Worm (Caenorhabditis elegans) whole organism, L3 larva: ENCODE data around the gene C16A11.5.

Experiments
- aly-2 ChIP-seq: fragments of 150-350 bp; optimal IDR thresholded peaks from 2 replicates; lab custom pipeline; 2014; ENCODE audit warnings: missing biosample characterization, missing genetic modification characterization
- ama-1 ChIP-seq: fragments of 150-350 bp; optimal IDR thresholded peaks from 2 replicates; lab custom pipeline; 2018
- ceh-28 ChIP-seq: fragments of 150-350 bp; optimal IDR thresholded peaks from 2 replicates; lab custom pipeline; 2014; ENCODE audit warnings: missing biosample characterization, missing genetic modification reagents, missing genetic modification characterization
- ceh-82 ChIP-seq: fragments of 150-350 bp; optimal IDR thresholded peaks from 2 replicates; lab custom pipeline; 2014; ENCODE audit warnings: missing biosample characterization, missing genetic modification characterization
- ceh-9 ChIP-seq: sonication (generic microtip); optimal IDR thresholded peaks from 2 replicates; lab custom pipeline; 2018; ENCODE audit warnings: missing biosample characterization, missing genetic modification characterization
- daf-12 ChIP-seq: fragments of 150-350 bp; optimal IDR thresholded peaks from 2 replicates; lab custom pipeline; 2014; ENCODE audit warnings: missing biosample characterization, missing genetic modification reagents, missing genetic modification characterization
- egl-27 ChIP-seq: sonication (generic microtip); optimal IDR thresholded peaks from 4 replicates; lab custom pipeline; 2017; ENCODE audit warnings: missing biosample characterization, missing genetic modification reagents, missing genetic modification characterization
- egl-5 ChIP-seq: fragments of 150-350 bp; optimal IDR thresholded peaks from 2 replicates; lab custom pipeline; 2017; ENCODE audit warnings: missing biosample characterization, missing genetic modification reagents, missing genetic modification characterization, inconsistent platforms
- elt-1 ChIP-seq: fragments of 150-350 bp; optimal IDR thresholded peaks from 2 replicates; lab custom pipeline; 2014; ENCODE audit warnings: missing biosample characterization, missing genetic modification characterization
- eor-1 ChIP-seq, 2 experiments: fragments of 150-350 bp; optimal IDR thresholded peaks; 2 replicates each; lab custom pipeline; 2014 to 2018; ENCODE audit warnings: missing biosample characterization in 2 of 2, missing genetic modification characterization in 2 of 2
- fkh-10 ChIP-seq: sonication (generic microtip); optimal IDR thresholded peaks from 2 replicates; lab custom pipeline; 2017; ENCODE audit warnings: missing biosample characterization, missing genetic modification reagents, missing genetic modification characterization
- fkh-2 ChIP-seq: fragments of 150-350 bp; optimal IDR thresholded peaks from 2 replicates; lab custom pipeline; 2014; ENCODE audit warnings: missing biosample characterization, missing genetic modification reagents, missing genetic modification characterization
- hmg-11 ChIP-seq: sonication (generic microtip); optimal IDR thresholded peaks from 2 replicates; lab custom pipeline; 2016; ENCODE audit warnings: missing genetic modification characterization, missing compliant biosample characterization
- lin-15B ChIP-seq: fragments of 150-350 bp; optimal IDR thresholded peaks from 2 replicates; lab custom pipeline; 2014; ENCODE audit warnings: missing biosample characterization, missing genetic modification characterization
- lsy-12 ChIP-seq: sonication (generic microtip); optimal IDR thresholded peaks from 2 replicates; lab custom pipeline; 2016; ENCODE audit warnings: mild to moderate bottlenecking, missing genetic modification characterization, missing compliant biosample characterization
- mml-1 ChIP-seq: fragments of 150-350 bp; sonication (generic microtip); optimal IDR thresholded peaks from 3 replicates; lab custom pipeline; 2014; ENCODE audit warnings: missing biosample characterization, missing genetic modification characterization
- nfya-1 ChIP-seq: sonication (generic microtip); optimal IDR thresholded peaks from 2 replicates; lab custom pipeline; 2017; ENCODE audit warnings: missing genetic modification characterization, mild to moderate bottlenecking, missing compliant biosample characterization, antibody characterized with exemption, moderate library complexity; ENCODE audit not compliant: insufficient read depth
- nhr-12 ChIP-seq: fragments of 150-350 bp; optimal IDR thresholded peaks from 2 replicates; lab custom pipeline; 2014; ENCODE audit warnings: missing biosample characterization, missing genetic modification characterization
- nhr-237 ChIP-seq: fragments of 150-350 bp; optimal IDR thresholded peaks from 2 replicates; lab custom pipeline; 2014; ENCODE audit warnings: missing biosample characterization, missing genetic modification characterization
- nhr-43 ChIP-seq: sonication (generic microtip); optimal IDR thresholded peaks from 2 replicates; lab custom pipeline; 2016; ENCODE audit warnings: mild to moderate bottlenecking, missing genetic modification characterization, missing compliant biosample characterization; ENCODE audit not compliant: poor library complexity, severe bottlenecking
- pha-4 ChIP-seq: fragments of 150-350 bp; optimal IDR thresholded peaks from 2 replicates; lab custom pipeline; 2014; ENCODE audit warnings: missing biosample characterization, missing genetic modification reagents, missing genetic modification characterization
- sea-2 ChIP-seq: fragments of 150-350 bp; sonication (generic microtip); optimal IDR thresholded peaks from 4 replicates; lab custom pipeline; 2014; ENCODE audit warnings: missing biosample characterization, missing genetic modification reagents, missing genetic modification characterization
- skn-1 ChIP-seq: fragments of 150-350 bp; optimal IDR thresholded peaks from 2 replicates; lab custom pipeline; 2014; ENCODE audit warnings: missing biosample characterization, missing genetic modification characterization
- snpc-4 ChIP-seq: fragments of 150-350 bp; optimal IDR thresholded peaks from 2 replicates; lab custom pipeline; 2014; ENCODE audit warnings: missing biosample characterization, missing genetic modification characterization
- unc-62 ChIP-seq: fragments of 150-350 bp; sonication (generic microtip); optimal IDR thresholded peaks from 4 replicates; lab custom pipeline; 2014; ENCODE audit warnings: missing biosample characterization, missing genetic modification reagents, missing genetic modification characterization
- zag-1 ChIP-seq: fragments of 150-350 bp; optimal IDR thresholded peaks from 2 replicates; lab custom pipeline; 2014; ENCODE audit warnings: missing biosample characterization, missing genetic modification characterization

Gene C16A11.5

ce11 chrII:4238963-4239362 is 15.9 kb downstream of the C16A11.5 start:
- TF ChIP-seq ama-1 (lab: Kevin White, UChicago) (no peak), nfya-1 (tag; lab: Kevin White, UChicago) (peak; percentile 92)

DNA sequence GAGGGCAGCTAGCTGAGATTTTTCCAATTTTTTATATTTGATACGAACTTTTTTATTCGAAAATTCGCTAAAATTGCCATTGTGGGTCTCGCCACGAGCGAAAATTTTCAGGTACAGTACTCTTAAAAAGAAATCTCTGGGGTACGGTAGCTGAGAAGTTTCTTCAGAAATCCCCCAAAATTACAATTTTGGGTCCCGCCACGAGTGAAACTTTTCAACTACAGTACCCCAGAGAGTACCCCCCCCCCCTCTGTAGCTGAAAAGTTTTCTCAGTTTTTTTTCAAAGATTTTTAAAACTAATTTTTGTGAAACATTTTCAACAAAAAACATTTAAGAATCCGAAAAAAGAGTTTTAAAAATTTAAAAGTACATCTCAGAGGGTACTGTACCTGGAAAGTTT is 21.9 kb downstream of the C16A11.5 start:
- no peak for TF ChIP-seq lsy-12 (tag; lab: Kevin White, UChicago)
- TF ChIP-seq elt-1, result no peak
- TF ChIP-seq snpc-4 (tag; lab: Kevin White, UChicago), result no peak

DNA sequence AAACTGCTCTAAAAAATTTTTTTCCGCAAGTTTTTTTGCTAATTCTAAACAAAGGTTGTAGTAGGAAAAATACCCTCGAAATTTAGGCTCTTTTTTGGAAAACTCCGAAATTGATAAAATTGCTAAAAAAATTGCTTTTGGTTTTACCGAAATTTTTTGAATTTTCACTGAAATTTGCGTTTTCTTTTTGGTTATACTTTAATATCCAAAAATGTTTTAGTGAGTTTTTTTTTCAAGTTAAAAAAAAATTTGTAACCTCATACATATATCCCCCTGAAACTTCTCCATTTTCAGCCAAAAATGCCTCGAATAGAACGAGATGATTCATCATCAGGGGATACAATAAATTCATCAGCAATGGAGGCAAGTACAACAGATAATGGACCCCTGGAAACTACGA is 23.8 kb downstream of the C16A11.5 start, which contains the start of gene gpa-11:
gpa-11 (plus strand) TSS at position 301 of the 400 bp plus-strand sequence.
- TF ChIP-seq lin-15B (no peak), fkh-10 (no peak), egl-27 (tag; lab: Kevin White, UChicago) (no peak), mml-1 (tag; lab: Kevin White, UChicago) (no peak), ceh-9 (tag; lab: Kevin White, UChicago) (no peak), eor-1 (tag; optimal IDR thresholded peaks at IDR 0.05; lab: Kevin White, UChicago) (no peak), aly-2 (tag; lab: Kevin White, UChicago) (no peak), nhr-237 (tag; lab: Kevin White, UChicago) (no peak), egl-5 (tag; lab: Kevin White, UChicago) (no peak), nhr-12 (no peak), unc-62 (GFP tag; lab: Kevin White, UChicago) (no peak), pha-4 (tag; lab: Kevin White, UChicago) (no peak), elt-1 (no peak), sea-2 (no peak), daf-12 (tag; lab: Kevin White, UChicago) (no peak), fkh-2 (tag; lab: Kevin White, UChicago) (no peak), snpc-4 (tag; lab: Kevin White, UChicago) (no peak)

DNA sequence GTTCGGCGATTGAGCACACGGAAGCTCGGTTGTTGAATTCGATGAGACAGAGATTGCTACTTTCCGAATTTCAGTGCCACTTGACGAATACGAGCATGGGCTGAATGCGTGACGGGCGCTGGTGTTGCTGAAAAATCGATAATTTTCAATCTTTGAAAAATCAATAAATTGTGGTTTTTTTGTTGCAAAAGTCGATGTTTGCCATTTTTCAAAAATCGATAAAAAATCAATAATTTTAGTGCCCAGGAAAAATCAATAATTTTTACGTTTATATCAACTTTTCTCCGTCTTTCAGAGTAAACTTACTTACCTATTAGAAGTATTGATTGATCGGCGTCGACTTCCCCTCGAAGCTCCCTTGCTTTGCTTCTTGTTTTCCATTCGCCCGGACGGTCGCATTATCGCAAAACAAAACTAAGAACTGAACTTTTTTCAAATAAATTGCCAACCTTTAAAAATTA is 33.5 kb downstream of the C16A11.5 start, which contains the start of gene C16A11.7:
C16A11.7 (minus strand) TSS at position 411 of the 461 bp plus-strand sequence.
- TF ChIP-seq ceh-28 (tag; lab: Kevin White, UChicago) (peak; percentile 93), snpc-4 (tag; lab: Kevin White, UChicago) (no peak)
- TF ChIP-seq, all 47 proteins: peak for 1

- TF ChIP-seq lsy-12 (tag; lab: Kevin White, UChicago) (no peak), elt-1 (no peak), nhr-43 (tag; lab: Kevin White, UChicago) (no peak), nhr-12 (no peak), skn-1 (tag; lab: Kevin White, UChicago) (no peak), zag-1 (no peak), ceh-82 (no peak), unc-62 (GFP tag; lab: Kevin White, UChicago) (no peak)
Observed at ce11 chrII:4258683-4259082, 35.6 kb downstream of the C16A11.5 start, which contains the start of gene clec-135. clec-135 (minus strand) TSS chrII:4258783.

DNA sequence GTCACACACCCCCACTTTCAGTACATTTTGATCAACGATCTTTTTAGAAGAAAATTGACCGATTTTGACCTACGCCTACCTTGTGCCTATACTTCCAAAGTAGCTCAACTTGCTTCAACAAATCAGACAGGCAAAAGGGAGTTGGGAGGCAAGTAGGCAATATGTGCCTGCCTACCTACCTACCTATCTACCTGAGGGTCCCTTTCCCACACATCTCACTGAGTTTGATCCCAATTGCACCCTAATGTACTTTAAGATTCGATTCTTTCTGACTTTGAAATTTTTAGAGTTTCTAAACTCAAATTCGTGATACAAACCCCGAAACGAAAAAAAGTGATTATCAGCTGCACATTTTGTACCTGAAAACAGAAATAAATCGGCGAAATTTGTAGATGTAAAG is 44.6 kb downstream of the C16A11.5 start:
- TF ChIP-seq lsy-12 (tag; lab: Kevin White, UChicago), result no peak

ce11 chrII:4275637-4276252 is 52.6 kb downstream of the C16A11.5 start, which contains the start of gene npr-42:
npr-42 (plus strand) TSS chrII:4276202.
- no peak for TF ChIP-seq lsy-12 (tag; lab: Kevin White, UChicago)
- no peak for TF ChIP-seq sea-2
- TF ChIP-seq eor-1 (tag; optimal IDR thresholded peaks at IDR 0.05; lab: Kevin White, UChicago), result no peak
- TF ChIP-seq hmg-11 (tag; lab: Kevin White, UChicago), result no peak
- no peak for TF ChIP-seq skn-1 (tag; lab: Kevin White, UChicago)
- TF ChIP-seq unc-62 (GFP tag; lab: Kevin White, UChicago), result no peak
- TF ChIP-seq ceh-82, result no peak
- TF ChIP-seq lin-15B, result no peak
- no peak for TF ChIP-seq egl-27 (tag; lab: Kevin White, UChicago)
- no peak for TF ChIP-seq nhr-43 (tag; lab: Kevin White, UChicago)
